Worm (Caenorhabditis elegans): ENCODE data around the gene Y7A5A.7.

DNA sequence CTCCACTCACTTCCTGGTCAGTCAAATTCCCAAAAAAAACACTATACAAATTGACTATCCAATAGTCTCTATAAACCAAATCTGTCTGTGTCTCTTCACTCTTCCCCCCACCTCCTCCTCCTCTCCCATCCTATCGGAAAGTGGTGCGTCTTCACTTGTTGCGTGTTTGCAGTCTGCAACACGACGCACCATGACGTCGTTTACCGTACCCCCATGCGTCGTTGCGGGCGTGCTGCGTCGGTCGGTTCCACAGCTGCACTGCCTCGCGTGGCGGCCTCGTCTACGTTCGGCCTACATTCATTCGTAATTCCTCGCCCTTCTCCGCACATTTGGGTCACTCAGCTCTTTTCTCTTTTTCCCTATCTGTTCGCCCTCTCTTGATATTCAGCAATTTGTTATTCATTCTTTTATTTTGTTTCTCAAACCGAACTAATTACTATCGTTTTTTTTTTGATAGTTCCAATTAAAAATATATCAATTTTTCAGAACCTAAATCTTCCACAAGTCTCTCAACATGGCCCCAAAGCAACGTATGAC, 37.2 kb upstream of the Y7A5A.7 start, which contains the start of gene serp-1.1:
- peak; percentile 98 for TF ChIP-seq pros-1 (tag; optimal IDR thresholded peaks at IDR 0.05)
- TF ChIP-seq tbx-2 (tag; optimal IDR thresholded peaks at IDR 0.05): peak; percentile 97
- no peak for TF ChIP-seq Y22D7AL.16 (tag; optimal IDR thresholded peaks at IDR 0.05)
- TF ChIP-seq F13H6.1 (tag; optimal IDR thresholded peaks at IDR 0.05): peak; percentile 88
- TF ChIP-seq ahr-1 (tag; optimal IDR thresholded peaks at IDR 0.05): peak; percentile 5
- no peak for TF ChIP-seq hlh-13 (GFP tag; optimal IDR thresholded peaks at IDR 0.05)
- TF ChIP-seq ref-2 (tag; optimal IDR thresholded peaks at IDR 0.05): peak; percentile 96
- TF ChIP-seq nfya-1 (tag; optimal IDR thresholded peaks at IDR 0.05): peak; percentile 99
- TF ChIP-seq nhr-11 (tag; optimal IDR thresholded peaks at IDR 0.05): no peak
- TF ChIP-seq unc-86 (tag; optimal IDR thresholded peaks at IDR 0.05): peak; percentile 38

Data from whole organism, late embryonic.